Fruit fly (Drosophila melanogaster) whole organism, embryonic: ENCODE data around the gene CG15643.

Experiments used
- Bgb ChIP-seq: fragments of 200-800 bp; sonication (Bioruptor generic); IDR thresholded peaks from 2 replicates; pipeline ENCODE4 v1.3.6; 2022; ENCODE audit warnings: missing biosample characterization, missing genetic modification characterization; ENCODE audit not compliant: partially characterized antibody
- CG11723 ChIP-seq: fragments of 200-800 bp; sonication (Bioruptor generic); optimal IDR thresholded peaks from 2 replicates; lab custom pipeline; 2017; ENCODE audit warnings: missing biosample characterization, mild to moderate bottlenecking, missing genetic modification characterization
- CG12219 ChIP-seq: fragments of 200-800 bp; sonication (Bioruptor generic); optimal IDR thresholded peaks from 3 replicates; lab custom pipeline; 2018; ENCODE audit warnings: missing biosample characterization, mild to moderate bottlenecking, missing genetic modification characterization
- CG13123 ChIP-seq: fragments of 200-800 bp; sonication (Bioruptor generic); optimal IDR thresholded peaks from 2 replicates; lab custom pipeline; 2016; ENCODE audit warnings: missing biosample characterization, missing genetic modification characterization
- CG13296 ChIP-seq: fragments of 200-800 bp; sonication (Bioruptor generic); optimal IDR thresholded peaks from 3 replicates; lab custom pipeline; 2018; ENCODE audit warnings: missing biosample characterization, mild to moderate bottlenecking, missing genetic modification characterization
- CG14441 ChIP-seq: fragments of 200-800 bp; sonication (Bioruptor generic); IDR thresholded peaks from 2 replicates; pipeline ENCODE4 v1.3.6; 2022; ENCODE audit warnings: missing biosample characterization, missing genetic modification characterization
- CG15269 ChIP-seq: fragments of 200-800 bp; sonication (Bioruptor generic); optimal IDR thresholded peaks from 2 replicates; lab custom pipeline; 2018; ENCODE audit warnings: missing biosample characterization, mild to moderate bottlenecking, missing genetic modification characterization, moderate library complexity
- CG18599 ChIP-seq: fragments of 200-800 bp; sonication (Bioruptor generic); optimal IDR thresholded peaks from 3 replicates; lab custom pipeline; 2017; ENCODE audit warnings: missing biosample characterization, missing genetic modification characterization, mild to moderate bottlenecking, moderate library complexity, missing genetic modification reagents
- CG2120 ChIP-seq: fragments of 200-800 bp; sonication (Bioruptor generic); optimal IDR thresholded peaks from 3 replicates; lab custom pipeline; 2016; ENCODE audit warnings: missing biosample characterization, missing genetic modification characterization
- CG30403 ChIP-seq: fragments of 200-800 bp; sonication (Bioruptor generic); optimal IDR thresholded peaks from 3 replicates; lab custom pipeline; 2016; ENCODE audit warnings: missing biosample characterization, missing genetic modification characterization
- CG33213 ChIP-seq: fragments of 200-800 bp; sonication (Bioruptor generic); optimal IDR thresholded peaks from 3 replicates; lab custom pipeline; 2016; ENCODE audit warnings: missing biosample characterization, missing genetic modification characterization
- CG34376 ChIP-seq: fragments of 200-800 bp; sonication (Bioruptor generic); optimal IDR thresholded peaks from 2 replicates; lab custom pipeline; 2018; ENCODE audit warnings: missing biosample characterization, mild to moderate bottlenecking, missing genetic modification characterization
- CG3726 ChIP-seq: fragments of 200-800 bp; sonication (Bioruptor generic); IDR thresholded peaks from 3 replicates; pipeline ENCODE4, ENCODE4 v1.3.6; 2022; ENCODE audit warnings: missing biosample characterization, missing genetic modification characterization
- CG4730 ChIP-seq: fragments of 200-800 bp; sonication (Bioruptor generic); IDR thresholded peaks from 2 replicates; pipeline ENCODE4 v1.3.6; 2022; ENCODE audit warnings: missing biosample characterization, missing genetic modification characterization
- CG5180 ChIP-seq: fragments of 200-800 bp; sonication (Bioruptor generic); optimal IDR thresholded peaks from 3 replicates; lab custom pipeline; 2017; ENCODE audit warnings: missing biosample characterization, missing genetic modification characterization, mild to moderate bottlenecking, moderate library complexity, missing genetic modification reagents
- CG6654 ChIP-seq: fragments of 200-800 bp; sonication (Bioruptor generic); optimal IDR thresholded peaks from 2 replicates; lab custom pipeline; 2017; ENCODE audit warnings: missing biosample characterization, mild to moderate bottlenecking, missing genetic modification characterization
- CG6791 ChIP-seq: fragments of 200-800 bp; sonication (Bioruptor generic); IDR thresholded peaks from 3 replicates; pipeline ENCODE4 v1.3.6; 2022; ENCODE audit warnings: missing biosample characterization, missing genetic modification characterization; ENCODE audit not compliant: partially characterized antibody
- CG6813 ChIP-seq: fragments of 200-800 bp; sonication (Bioruptor generic); optimal IDR thresholded peaks from 2 replicates; lab custom pipeline; 2017; ENCODE audit warnings: missing biosample characterization, missing genetic modification characterization, mild to moderate bottlenecking, moderate library complexity, missing genetic modification reagents
- CTCF ChIP-seq: fragments of 200-800 bp; sonication (Bioruptor generic); optimal IDR thresholded peaks from 2 replicates; lab custom pipeline; 2017; ENCODE audit warnings: missing biosample characterization, mild to moderate bottlenecking, missing genetic modification characterization, moderate library complexity
- Chrac-16 ChIP-seq: fragments of 200-800 bp; sonication (Bioruptor generic); optimal IDR thresholded peaks from 3 replicates; lab custom pipeline; 2016; ENCODE audit warnings: missing biosample characterization, missing genetic modification characterization
- Ets97D ChIP-seq: fragments of 200-800 bp; sonication (Bioruptor generic); optimal IDR thresholded peaks from 3 replicates; lab custom pipeline; 2016; ENCODE audit warnings: missing biosample characterization, missing genetic modification characterization
- Fer3 ChIP-seq: fragments of 200-800 bp; sonication (Bioruptor generic); optimal IDR thresholded peaks from 2 replicates; lab custom pipeline; 2018; ENCODE audit warnings: missing biosample characterization, mild to moderate bottlenecking, missing genetic modification characterization, moderate library complexity
- H15 ChIP-seq: fragments of 200-800 bp; sonication (Bioruptor generic); IDR thresholded peaks from 3 replicates; pipeline ENCODE4 v1.3.6; 2022; ENCODE audit warnings: missing biosample characterization, missing genetic modification characterization
- HLHmδ ChIP-seq: fragments of 200-800 bp; sonication (Bioruptor generic); optimal IDR thresholded peaks from 2 replicates; lab custom pipeline; 2018; ENCODE audit warnings: missing biosample characterization, mild to moderate bottlenecking, missing genetic modification characterization, moderate library complexity
- HmgD ChIP-seq: fragments of 200-800 bp; sonication (Bioruptor generic); optimal IDR thresholded peaks from 3 replicates; lab custom pipeline; 2016; ENCODE audit warnings: missing biosample characterization, missing genetic modification characterization
- Hr39 ChIP-seq: fragments of >200 bp; optimal IDR thresholded peaks from 2 replicates; lab custom pipeline; 2017
- NK7.1 ChIP-seq: fragments of 200-800 bp; sonication (Bioruptor generic); optimal IDR thresholded peaks from 3 replicates; lab custom pipeline; 2016; ENCODE audit warnings: missing biosample characterization, missing genetic modification characterization
- NfI ChIP-seq: fragments of 200-800 bp; sonication (Bioruptor generic); optimal IDR thresholded peaks from 3 replicates; lab custom pipeline; 2018; ENCODE audit warnings: missing biosample characterization, mild to moderate bottlenecking, missing genetic modification characterization, moderate library complexity
- Optix ChIP-seq: fragments of 200-800 bp; sonication (Bioruptor generic); IDR thresholded peaks from 3 replicates; pipeline ENCODE4 v1.3.6; 2022; ENCODE audit warnings: missing biosample characterization, missing genetic modification characterization
- Pdp1 ChIP-seq, 2 experiments: fragments of 200-800 bp; sonication (Bioruptor generic); optimal IDR thresholded peaks; 3 replicates each; lab custom pipeline; 2016; ENCODE audit warnings: missing biosample characterization in 2 of 2, missing genetic modification characterization in 2 of 2, mild to moderate bottlenecking in 1 of 2, moderate library complexity in 1 of 2
- Tbp ChIP-seq: fragments of >200 bp; optimal IDR thresholded peaks from 2 replicates; lab custom pipeline; 2018; ENCODE audit warnings: missing biosample characterization, missing genetic modification characterization
- aop ChIP-seq: fragments of 200-800 bp; sonication (Bioruptor generic); IDR thresholded peaks from 2 replicates; pipeline ENCODE4 v1.3.6; 2022; ENCODE audit warnings: missing biosample characterization, missing genetic modification characterization
- ase ChIP-seq: fragments of 200-800 bp; sonication (Bioruptor generic); IDR thresholded peaks from 3 replicates; pipeline ENCODE4 v1.3.6; 2022; ENCODE audit warnings: missing biosample characterization, missing genetic modification characterization
- ato ChIP-seq: fragments of 200-800 bp; sonication (Bioruptor generic); IDR thresholded peaks from 2 replicates; pipeline ENCODE4 v1.3.6; 2022; ENCODE audit warnings: missing biosample characterization, missing genetic modification characterization; ENCODE audit not compliant: partially characterized antibody
- cg ChIP-seq: fragments of 200-800 bp; sonication (Bioruptor generic); optimal IDR thresholded peaks from 3 replicates; lab custom pipeline; 2019; ENCODE audit warnings: missing biosample characterization, mild to moderate bottlenecking, missing genetic modification characterization, moderate library complexity
- dysf ChIP-seq: fragments of 200-800 bp; sonication (Bioruptor generic); IDR thresholded peaks from 3 replicates; pipeline ENCODE4 v1.3.6; 2022; ENCODE audit warnings: missing biosample characterization, missing genetic modification characterization
- en ChIP-seq: fragments of 200-800 bp; sonication (Bioruptor generic); optimal IDR thresholded peaks from 2 replicates; lab custom pipeline; 2016; ENCODE audit warnings: missing biosample characterization, missing genetic modification characterization
- fu2 ChIP-seq: fragments of 200-800 bp; sonication (Bioruptor generic); optimal IDR thresholded peaks from 2 replicates; lab custom pipeline; 2016; ENCODE audit warnings: missing biosample characterization, missing genetic modification characterization
- gsb ChIP-seq: fragments of 200-800 bp; sonication (Bioruptor generic); IDR thresholded peaks from 2 replicates; pipeline ENCODE4 v1.3.6; 2022; ENCODE audit warnings: missing biosample characterization, missing genetic modification characterization
- h ChIP-seq: fragments of >200 bp; optimal IDR thresholded peaks from 2 replicates; lab custom pipeline; 2017
- ind ChIP-seq: fragments of 200-800 bp; sonication (Bioruptor generic); optimal IDR thresholded peaks from 3 replicates; lab custom pipeline; 2016; ENCODE audit warnings: missing biosample characterization, missing genetic modification characterization
- jumu ChIP-seq: fragments of 200-800 bp; sonication (Bioruptor generic); optimal IDR thresholded peaks from 3 replicates; lab custom pipeline; 2016; ENCODE audit warnings: missing biosample characterization, missing genetic modification characterization
- ken ChIP-seq: fragments of 200-800 bp; sonication (Bioruptor generic); IDR thresholded peaks from 3 replicates; pipeline ENCODE4 v1.3.6; 2022; ENCODE audit warnings: missing biosample characterization, missing genetic modification characterization
- lab ChIP-seq: fragments of 200-800 bp; sonication (Bioruptor generic); optimal IDR thresholded peaks from 3 replicates; lab custom pipeline; 2017; ENCODE audit warnings: missing biosample characterization, missing genetic modification characterization, mild to moderate bottlenecking, moderate library complexity, missing genetic modification reagents
- lbe ChIP-seq: fragments of 200-800 bp; sonication (Bioruptor generic); optimal IDR thresholded peaks from 2 replicates; lab custom pipeline; 2016; ENCODE audit warnings: missing biosample characterization, mild to moderate bottlenecking, missing genetic modification characterization
- oc ChIP-seq: fragments of 200-800 bp; sonication (Bioruptor generic); optimal IDR thresholded peaks from 2 replicates; lab custom pipeline; 2018; ENCODE audit warnings: missing biosample characterization, mild to moderate bottlenecking, missing genetic modification characterization, moderate library complexity
- odd ChIP-seq: fragments of 200-800 bp; sonication (Bioruptor generic); optimal IDR thresholded peaks from 2 replicates; lab custom pipeline; 2017; ENCODE audit warnings: missing biosample characterization, mild to moderate bottlenecking, missing genetic modification characterization
- rib ChIP-seq: fragments of 200-800 bp; sonication (Bioruptor generic); IDR thresholded peaks from 2 replicates; pipeline ENCODE4 v1.3.6; 2022; ENCODE audit warnings: missing biosample characterization, missing genetic modification characterization
- shn ChIP-seq: fragments of 200-800 bp; sonication (Bioruptor generic); optimal IDR thresholded peaks from 3 replicates; lab custom pipeline; 2016; ENCODE audit warnings: missing biosample characterization, missing genetic modification characterization
- sisA ChIP-seq: fragments of 200-800 bp; sonication (Bioruptor generic); IDR thresholded peaks from 2 replicates; pipeline ENCODE4 v1.3.6; 2022; ENCODE audit warnings: missing biosample characterization, missing genetic modification characterization
- yki ChIP-seq: fragments of >200 bp; optimal IDR thresholded peaks from 3 replicates; lab custom pipeline; 2018
- zf30C ChIP-seq: fragments of 200-800 bp; sonication (Bioruptor generic); optimal IDR thresholded peaks from 3 replicates; lab custom pipeline; 2018; ENCODE audit warnings: missing biosample characterization, mild to moderate bottlenecking, missing genetic modification characterization
- zfh2 ChIP-seq: fragments of 200-800 bp; sonication (Bioruptor generic); optimal IDR thresholded peaks from 2 replicates; lab custom pipeline; 2016; ENCODE audit warnings: missing biosample characterization, missing genetic modification characterization

Gene CG15643

DNA sequence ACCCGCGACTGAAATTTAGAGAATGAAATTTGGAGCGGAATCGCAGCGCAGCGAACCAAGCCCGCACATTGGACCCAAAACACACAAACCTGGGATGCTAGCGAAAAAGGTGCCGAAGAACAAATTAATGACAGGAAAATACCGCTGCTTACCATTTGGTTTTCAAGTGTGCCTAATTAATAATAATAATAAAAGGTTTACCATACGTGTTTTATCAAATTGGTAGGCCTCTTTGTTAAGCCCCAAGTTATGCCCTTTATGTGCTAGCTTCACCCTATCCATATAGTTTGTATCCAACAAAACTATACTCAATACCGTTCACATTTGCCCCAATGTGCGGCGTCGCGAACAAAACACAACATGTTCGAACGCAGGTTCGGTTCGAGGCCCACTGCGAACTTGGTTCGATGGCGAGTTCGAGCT lies 17.7 kb downstream of the CG15643 start, which contains the start of gene Ac13E (continued):
- TF ChIP-seq ase (peak; percentile 75), shn (peak; percentile 76), sisA (GFP tag; lab: Robert Waterston, UW) (peak; percentile 79), aop (GFP tag; lab: Robert Waterston, UW) (0 out of 2 replicates have a peak, but pooled peaks have one; percentile 22), Optix (GFP tag; lab: Robert Waterston, UW) (peak; percentile 83), Pdp1 (GFP tag; optimal IDR thresholded peaks at IDR 0.05; lab: Kevin White, UChicago) (peak; percentile 81 to 88), HLHmδ (no peak), CG6813 (GFP tag; lab: Kevin White, UChicago) (peak; percentile 88), yki (lab: Kevin White, UChicago) (no peak), CG14441 (GFP tag; lab: Robert Waterston, UW) (peak; percentile 86), ato (GFP tag; lab: Robert Waterston, UW) (no peak), CG6654 (GFP tag; lab: Kevin White, UChicago) (peak; percentile 68), oc (tag; lab: Kevin White, UChicago) (peak; percentile 75), ind (GFP tag; lab: Kevin White, UChicago) (peak; percentile 88), CG4730 (GFP tag; lab: Robert Waterston, UW) (peak; percentile 74), ken (GFP tag; lab: Robert Waterston, UW) (peak; percentile 80), CG6791 (GFP tag; lab: Robert Waterston, UW) (no peak; the same call in 2 of the 3 replicates), Hr39 (no peak), CG33213 (GFP tag; lab: Kevin White, UChicago) (peak; percentile 54), CG2120 (GFP tag; lab: Kevin White, UChicago) (peak; percentile 92), Ets97D (GFP tag; lab: Kevin White, UChicago) (peak; percentile 54), zfh2 (GFP tag; lab: Kevin White, UChicago) (peak; percentile 64), NfI (GFP tag; lab: Kevin White, UChicago) (peak; percentile 88), gsb (GFP tag; lab: Robert Waterston, UW) (peak; percentile 82), Tbp (GFP tag; lab: Kevin White, UChicago) (no peak), CTCF (GFP tag; lab: Kevin White, UChicago) (peak; percentile 56), fu2 (GFP tag; lab: Kevin White, UChicago) (peak; percentile 59), h (lab: Kevin White, UChicago) (no peak), CG5180 (GFP tag; lab: Kevin White, UChicago) (peak; percentile 100), en (GFP tag; lab: Kevin White, UChicago) (peak; percentile 10), cg (GFP tag; lab: Kevin White, UChicago) (no peak), jumu (GFP tag; lab: Kevin White, UChicago) (peak; percentile 80), Chrac-16 (GFP tag; lab: Kevin White, UChicago) (peak; percentile 93), CG11723 (peak; percentile 88), zf30C (no peak), CG13296 (GFP tag; lab: Kevin White, UChicago) (peak; percentile 89), Bgb (peak; percentile 58), HmgD (GFP tag; lab: Kevin White, UChicago) (no peak), rib (peak; percentile 71), CG13123 (GFP tag; lab: Kevin White, UChicago) (peak; percentile 40), CG15269 (tag; lab: Kevin White, UChicago) (peak; percentile 93), CG30403 (peak; percentile 93), NK7.1 (GFP tag; lab: Kevin White, UChicago) (peak; percentile 43), dysf (GFP tag; lab: Robert Waterston, UW) (peak; percentile 91), CG3726 (GFP tag; lab: Robert Waterston, UW) (peak; percentile 72), Fer3 (tag; lab: Kevin White, UChicago) (peak; percentile 85), lbe (peak; percentile 84), H15 (GFP tag; lab: Robert Waterston, UW) (peak; percentile 75), CG12219 (GFP tag; lab: Kevin White, UChicago) (peak; percentile 84), CG34376 (peak; percentile 93), lab (GFP tag; lab: Kevin White, UChicago) (peak; percentile 92), odd (GFP tag; lab: Kevin White, UChicago) (peak; percentile 86), CG18599 (GFP tag; lab: Kevin White, UChicago) (peak; percentile 93)
